Fruit fly (Drosophila melanogaster) whole organism, embryonic: ENCODE data around the gene AIMP2.

Experiments
- Ada2b ChIP-seq: fragments of 200-800 bp; sonication (Bioruptor generic); IDR thresholded peaks from 2 replicates; pipeline ENCODE4 v1.3.6; 2022; ENCODE audit warnings: missing biosample characterization, missing genetic modification characterization
- B-H2 ChIP-seq: fragments of 200-800 bp; sonication (Bioruptor generic); optimal IDR thresholded peaks from 2 replicates; lab custom pipeline; 2018; ENCODE audit warnings: missing biosample characterization, mild to moderate bottlenecking, missing genetic modification characterization
- CG1024 ChIP-seq: fragments of 200-800 bp; sonication (Bioruptor generic); IDR thresholded peaks from 2 replicates; pipeline ENCODE4 v1.3.6; 2022; ENCODE audit warnings: missing biosample characterization, missing genetic modification characterization
- CG10267 ChIP-seq: fragments of 200-800 bp; sonication (Bioruptor generic); optimal IDR thresholded peaks from 2 replicates; lab custom pipeline; 2018; ENCODE audit warnings: missing biosample characterization, mild to moderate bottlenecking, missing genetic modification characterization, moderate library complexity
- CG11560 ChIP-seq: fragments of 200-800 bp; sonication (Bioruptor generic); IDR thresholded peaks from 3 replicates; pipeline ENCODE4 v1.3.6; 2022; ENCODE audit warnings: missing biosample characterization, missing genetic modification characterization
- CG12071 ChIP-seq: fragments of 200-800 bp; sonication (Bioruptor generic); optimal IDR thresholded peaks from 3 replicates; lab custom pipeline; 2018; ENCODE audit warnings: missing biosample characterization, mild to moderate bottlenecking, missing genetic modification characterization
- CG12104 ChIP-seq: fragments of 200-800 bp; sonication (Bioruptor generic); optimal IDR thresholded peaks from 3 replicates; lab custom pipeline; 2016; ENCODE audit warnings: missing biosample characterization, missing genetic modification characterization
- CG12155 ChIP-seq: fragments of 200-800 bp; sonication (Bioruptor generic); optimal IDR thresholded peaks from 3 replicates; lab custom pipeline; 2016; ENCODE audit warnings: missing biosample characterization, missing genetic modification characterization
- CG14667 ChIP-seq: fragments of 200-800 bp; sonication (Bioruptor generic); IDR thresholded peaks from 2 replicates; pipeline ENCODE4 v1.3.6; 2022; ENCODE audit warnings: missing biosample characterization, missing genetic modification characterization
- CG14860 ChIP-seq: fragments of 200-800 bp; sonication (Bioruptor generic); IDR thresholded peaks from 3 replicates; pipeline ENCODE4 v1.3.6; 2022; ENCODE audit warnings: missing biosample characterization, missing genetic modification characterization; ENCODE audit not compliant: partially characterized antibody
- CG15514 ChIP-seq: fragments of 200-800 bp; sonication (Bioruptor generic); optimal IDR thresholded peaks from 3 replicates; lab custom pipeline; 2017; ENCODE audit warnings: missing biosample characterization, missing genetic modification characterization, mild to moderate bottlenecking, moderate library complexity, missing genetic modification reagents
- CG16779 ChIP-seq: fragments of 200-800 bp; sonication (Bioruptor generic); IDR thresholded peaks from 2 replicates; pipeline ENCODE4 v1.3.6; 2022; ENCODE audit warnings: missing biosample characterization, missing genetic modification characterization
- CG1832 ChIP-seq: fragments of 200-800 bp; sonication (Bioruptor generic); optimal IDR thresholded peaks from 2 replicates; lab custom pipeline; 2017; ENCODE audit warnings: missing biosample characterization, mild to moderate bottlenecking, missing genetic modification characterization, inconsistent platforms
- CG2129 ChIP-seq: fragments of 200-800 bp; sonication (Bioruptor generic); IDR thresholded peaks from 2 replicates; pipeline ENCODE4 v1.3.6; 2022; ENCODE audit warnings: missing biosample characterization, missing genetic modification characterization; ENCODE audit not compliant: partially characterized antibody
- CG34224 ChIP-seq: fragments of 200-800 bp; sonication (Bioruptor generic); IDR thresholded peaks from 3 replicates; pipeline ENCODE4 v1.3.6; 2022; ENCODE audit warnings: missing biosample characterization, missing genetic modification characterization; ENCODE audit not compliant: partially characterized antibody
- CG3995 ChIP-seq: fragments of 200-800 bp; sonication (Bioruptor generic); optimal IDR thresholded peaks from 3 replicates; lab custom pipeline; 2016; ENCODE audit warnings: missing biosample characterization, missing genetic modification characterization
- CG4328 ChIP-seq: fragments of 200-800 bp; sonication (Bioruptor generic); optimal IDR thresholded peaks from 3 replicates; lab custom pipeline; 2017; ENCODE audit warnings: missing biosample characterization, missing genetic modification reagents, missing genetic modification characterization
- CG4404 ChIP-seq: fragments of 200-800 bp; sonication (Bioruptor generic); IDR thresholded peaks from 2 replicates; pipeline ENCODE4 v1.3.6; 2022; ENCODE audit warnings: missing biosample characterization, missing genetic modification characterization
- CG5245 ChIP-seq: fragments of 200-800 bp; sonication (Bioruptor generic); optimal IDR thresholded peaks from 3 replicates; lab custom pipeline; 2016; ENCODE audit warnings: missing biosample characterization, missing genetic modification characterization
- CG9797 ChIP-seq: fragments of 200-800 bp; sonication (Bioruptor generic); optimal IDR thresholded peaks from 3 replicates; lab custom pipeline; 2018; ENCODE audit warnings: missing biosample characterization, mild to moderate bottlenecking, missing genetic modification characterization
- CG9876 ChIP-seq: fragments of 200-800 bp; sonication (Bioruptor generic); optimal IDR thresholded peaks from 2 replicates; lab custom pipeline; 2016; ENCODE audit warnings: missing biosample characterization, missing genetic modification characterization
- CG9932 ChIP-seq: fragments of 200-800 bp; sonication (Bioruptor generic); IDR thresholded peaks from 2 replicates; pipeline ENCODE4 v1.3.6; 2022; ENCODE audit warnings: missing biosample characterization, missing genetic modification characterization
- Gug ChIP-seq: fragments of 200-800 bp; sonication (Bioruptor generic); IDR thresholded peaks from 4 replicates; pipeline ENCODE4 v1.3.6; 2022; ENCODE audit warnings: missing biosample characterization, missing genetic modification characterization
- H2.0 ChIP-seq: fragments of 200-800 bp; sonication (Bioruptor generic); IDR thresholded peaks from 2 replicates; pipeline ENCODE4 v1.3.6; 2022; ENCODE audit warnings: missing biosample characterization, missing genetic modification characterization
- HmgZ ChIP-seq: fragments of 200-800 bp; sonication (Bioruptor generic); optimal IDR thresholded peaks from 2 replicates; lab custom pipeline; 2018; ENCODE audit warnings: missing biosample characterization, mild to moderate bottlenecking, missing genetic modification characterization
- Lpt ChIP-seq: fragments of >200 bp; optimal IDR thresholded peaks from 2 replicates; lab custom pipeline; 2018; ENCODE audit warnings: missing biosample characterization, missing genetic modification characterization
- Med ChIP-seq: fragments of 200-800 bp; sonication (Bioruptor generic); peaks from one replicate; lab custom pipeline; 2016; ENCODE audit warnings: missing biosample characterization, missing genetic modification characterization, mild to moderate bottlenecking, inconsistent platforms, moderate library complexity
- NC2β ChIP-seq: fragments of 200-800 bp; sonication (Bioruptor generic); optimal IDR thresholded peaks from 2 replicates; lab custom pipeline; 2016; ENCODE audit warnings: missing biosample characterization, missing genetic modification characterization
- Side ChIP-seq: fragments of 200-800 bp; sonication (Bioruptor generic); optimal IDR thresholded peaks from 2 replicates; lab custom pipeline; 2016; ENCODE audit warnings: missing biosample characterization, missing genetic modification characterization
- Sry-δ ChIP-seq: fragments of 200-800 bp; sonication (Bioruptor generic); optimal IDR thresholded peaks from 2 replicates; lab custom pipeline; 2016; ENCODE audit warnings: missing biosample characterization, missing genetic modification characterization
- YL-1 ChIP-seq: fragments of 200-800 bp; sonication (Bioruptor generic); optimal IDR thresholded peaks from 3 replicates; lab custom pipeline; 2017; ENCODE audit warnings: missing biosample characterization, mild to moderate bottlenecking, missing genetic modification characterization
- bsh ChIP-seq, 2 experiments: fragments of 200-800 bp; sonication (Bioruptor generic); optimal IDR thresholded peaks; 2 replicates each; lab custom pipeline; 2017 to 2018; ENCODE audit warnings: mild to moderate bottlenecking in 2 of 2, missing biosample characterization in 2 of 2, missing genetic modification characterization in 2 of 2, moderate library complexity in 1 of 2
- cg ChIP-seq: fragments of 200-800 bp; sonication (Bioruptor generic); optimal IDR thresholded peaks from 3 replicates; lab custom pipeline; 2019; ENCODE audit warnings: missing biosample characterization, mild to moderate bottlenecking, missing genetic modification characterization, moderate library complexity
- chm ChIP-seq: fragments of 200-800 bp; sonication (Bioruptor generic); IDR thresholded peaks from 2 replicates; pipeline ENCODE4 v1.3.6; 2022; ENCODE audit warnings: missing biosample characterization, missing genetic modification characterization
- crp ChIP-seq, 2 experiments: fragments of 200-800 bp; sonication (Bioruptor generic); optimal IDR thresholded peaks; 2 replicates in 1 of 2; 3 replicates in 1 of 2; lab custom pipeline; 2017; ENCODE audit warnings: missing biosample characterization in 2 of 2, missing genetic modification characterization in 2 of 2, mild to moderate bottlenecking in 1 of 2, moderate library complexity in 1 of 2
- dan ChIP-seq: fragments of 200-800 bp; sonication (Bioruptor generic); IDR thresholded peaks from 2 replicates; pipeline ENCODE4 v1.3.6; 2022; ENCODE audit warnings: missing biosample characterization, missing genetic modification characterization
- dati ChIP-seq: fragments of 200-800 bp; sonication (Bioruptor generic); IDR thresholded peaks from 2 replicates; pipeline ENCODE4 v1.3.6; 2022; ENCODE audit warnings: missing biosample characterization, missing genetic modification characterization
- eyg ChIP-seq: fragments of 200-800 bp; sonication (Bioruptor generic); optimal IDR thresholded peaks from 3 replicates; lab custom pipeline; 2016; ENCODE audit warnings: missing biosample characterization, missing genetic modification characterization
- ftz-f1 ChIP-seq: fragments of 200-800 bp; sonication (Bioruptor generic); optimal IDR thresholded peaks from 2 replicates; lab custom pipeline; 2016; ENCODE audit warnings: missing biosample characterization, missing genetic modification characterization
- gsb ChIP-seq: fragments of 200-800 bp; sonication (Bioruptor generic); IDR thresholded peaks from 2 replicates; pipeline ENCODE4 v1.3.6; 2022; ENCODE audit warnings: missing biosample characterization, missing genetic modification characterization
- kay ChIP-seq: fragments of 200-800 bp; sonication (Bioruptor generic); optimal IDR thresholded peaks from 2 replicates; lab custom pipeline; 2016; ENCODE audit warnings: missing biosample characterization, missing genetic modification characterization
- knrl ChIP-seq: fragments of 200-800 bp; sonication (Bioruptor generic); IDR thresholded peaks from 3 replicates; pipeline ENCODE4 v1.3.6; 2022; ENCODE audit warnings: missing biosample characterization, missing genetic modification characterization; ENCODE audit not compliant: partially characterized antibody
- mirr ChIP-seq: fragments of 200-800 bp; sonication (Bioruptor generic); optimal IDR thresholded peaks from 3 replicates; lab custom pipeline; 2018; ENCODE audit warnings: missing biosample characterization, mild to moderate bottlenecking, missing genetic modification characterization
- peb ChIP-seq: fragments of 200-800 bp; sonication (Bioruptor generic); IDR thresholded peaks from 2 replicates; pipeline ENCODE4 v1.3.6; 2022; ENCODE audit warnings: missing biosample characterization, missing genetic modification characterization
- run ChIP-seq: fragments of 200-800 bp; sonication (Bioruptor generic); optimal IDR thresholded peaks from 3 replicates; lab custom pipeline; 2018; ENCODE audit warnings: missing biosample characterization, mild to moderate bottlenecking, missing genetic modification characterization
- salm ChIP-seq: fragments of 200-800 bp; sonication (Bioruptor generic); optimal IDR thresholded peaks from 2 replicates; lab custom pipeline; 2018; ENCODE audit warnings: missing biosample characterization, mild to moderate bottlenecking, missing genetic modification characterization
- sens ChIP-seq: fragments of 200-800 bp; sonication (Bioruptor generic); peaks from one replicate; lab custom pipeline; 2016; ENCODE audit warnings: missing biosample characterization, missing genetic modification characterization
- slp2 ChIP-seq: fragments of 200-800 bp; sonication (Bioruptor generic); optimal IDR thresholded peaks from 2 replicates; lab custom pipeline; 2016; ENCODE audit warnings: missing biosample characterization, missing genetic modification characterization
- tap ChIP-seq: fragments of 200-800 bp; optimal IDR thresholded peaks from 3 replicates; lab custom pipeline; 2019; ENCODE audit warnings: missing biosample characterization, mild to moderate bottlenecking, missing genetic modification characterization, moderate library complexity
- tgo ChIP-seq: fragments of 200-800 bp; sonication (Bioruptor generic); IDR thresholded peaks from 3 replicates; pipeline ENCODE4 v1.3.6; 2022; ENCODE audit warnings: missing biosample characterization, missing genetic modification characterization
- tna ChIP-seq: fragments of 200-800 bp; sonication (Bioruptor generic); IDR thresholded peaks from 2 replicates; pipeline ENCODE4 v1.3.6; 2022; ENCODE audit warnings: missing biosample characterization, missing genetic modification characterization; ENCODE audit not compliant: partially characterized antibody
- z ChIP-seq: fragments of 200-800 bp; sonication (Bioruptor generic); IDR thresholded peaks from 3 replicates; pipeline ENCODE4 v1.3.6; 2022; ENCODE audit warnings: missing biosample characterization, missing genetic modification characterization

The AIMP2 gene

dm6 chr3L:15616900-15617299, 33.5 kb downstream of the AIMP2 start (continued):
- no peak for TF ChIP-seq CG4404
- no peak for TF ChIP-seq HmgZ (tag; lab: Kevin White, UChicago)
- TF ChIP-seq CG11560 (tag; lab: Robert Waterston, UW): 0 out of 3 replicates have a peak, but pooled peaks have one; percentile 33
- no peak for TF ChIP-seq CG34224 (GFP tag; lab: Robert Waterston, UW)
- no peak for TF ChIP-seq Sry-δ
- TF ChIP-seq CG5245 (GFP tag; lab: Kevin White, UChicago): no peak
- no peak for TF ChIP-seq NC2β (GFP tag; lab: Kevin White, UChicago)
- TF ChIP-seq tap (tag; lab: Kevin White, UChicago): no peak
- 0 out of 3 replicates have a peak, but pooled peaks have one; percentile 24 for TF ChIP-seq knrl (GFP tag; lab: Robert Waterston, UW)
- TF ChIP-seq H2.0 (GFP tag; lab: Robert Waterston, UW): no peak
- TF ChIP-seq Gug (GFP tag; lab: Robert Waterston, UW): no peak
- TF ChIP-seq tna (GFP tag; lab: Robert Waterston, UW): no peak
- no peak for TF ChIP-seq sens (GFP tag; lab: Kevin White, UChicago)
- no peak for TF ChIP-seq CG2129 (GFP tag; lab: Robert Waterston, UW)
- no peak for TF ChIP-seq CG10267 (tag; lab: Kevin White, UChicago)
- TF ChIP-seq slp2 (GFP tag; lab: Kevin White, UChicago): no peak
- no peak for TF ChIP-seq CG12155 (GFP tag; lab: Kevin White, UChicago)
- no peak for TF ChIP-seq gsb (GFP tag; lab: Robert Waterston, UW)
- TF ChIP-seq CG9797: no peak
- TF ChIP-seq CG3995 (GFP tag; lab: Kevin White, UChicago): no peak
- TF ChIP-seq crp (GFP tag; optimal IDR thresholded peaks at IDR 0.05; lab: Kevin White, UChicago): no peak
- TF ChIP-seq Med (GFP tag; lab: Kevin White, UChicago): peak; percentile 81
- TF ChIP-seq CG15514: no peak
- no peak for TF ChIP-seq cg
- no peak for TF ChIP-seq kay
- peak; percentile 69 for TF ChIP-seq mirr (GFP tag; lab: Kevin White, UChicago)
- no peak for TF ChIP-seq CG14860 (GFP tag; lab: Robert Waterston, UW)
- TF ChIP-seq B-H2 (GFP tag; lab: Kevin White, UChicago): no peak
- no peak for TF ChIP-seq salm (tag; lab: Kevin White, UChicago)
- no peak for TF ChIP-seq CG12104
- no peak for TF ChIP-seq CG16779 (GFP tag; lab: Robert Waterston, UW)
- no peak for TF ChIP-seq YL-1 (GFP tag; lab: Kevin White, UChicago)
- TF ChIP-seq CG9932 (GFP tag; lab: Robert Waterston, UW): 0 out of 2 replicates have a peak, but pooled peaks have one; percentile 31
- TF ChIP-seq CG14667 (GFP tag; lab: Robert Waterston, UW): no peak
- TF ChIP-seq Lpt (GFP tag; lab: Kevin White, UChicago): no peak
- TF ChIP-seq z (GFP tag; lab: Robert Waterston, UW): no peak
- TF ChIP-seq Ada2b (GFP tag; lab: Robert Waterston, UW): no peak

- TF ChIP-seq CG9876 (GFP tag; lab: Kevin White, UChicago): peak; percentile 83
- peak; percentile 93 for TF ChIP-seq chm (GFP tag; lab: Robert Waterston, UW)
- TF ChIP-seq run (tag; lab: Kevin White, UChicago): no peak
- peak; percentile 90 for TF ChIP-seq Side (GFP tag; lab: Kevin White, UChicago)
- TF ChIP-seq CG1832 (GFP tag; lab: Kevin White, UChicago): no peak
- peak; percentile 72 for TF ChIP-seq peb
- TF ChIP-seq CG1024 (GFP tag; lab: Robert Waterston, UW): peak; percentile 70
- peak; percentile 73 for TF ChIP-seq ftz-f1
- TF ChIP-seq NC2β (GFP tag; lab: Kevin White, UChicago): peak; percentile 86
- TF ChIP-seq eyg (GFP tag; lab: Kevin White, UChicago): peak; percentile 80
- peak; percentile 26 to 66 for TF ChIP-seq bsh (GFP tag; optimal IDR thresholded peaks at IDR 0.05; lab: Kevin White, UChicago)
- peak; percentile 65 for TF ChIP-seq tgo (GFP tag; lab: Robert Waterston, UW)
- TF ChIP-seq dati (GFP tag; lab: Robert Waterston, UW): no peak
- TF ChIP-seq CG4328 (GFP tag; lab: Kevin White, UChicago): peak; percentile 51
- TF ChIP-seq CG12071 (GFP tag; lab: Kevin White, UChicago): peak; percentile 74
- TF ChIP-seq dan (GFP tag; lab: Robert Waterston, UW): no peak
- TF ChIP-seq tap (tag; lab: Kevin White, UChicago): no peak
Observed at dm6 chr3L:15619626-15620247, 36.3 kb downstream of the AIMP2 start, which contains the start of gene Phs. TSS of gene Phs (plus strand) at chr3L:15619901.
